Fruit fly (Drosophila melanogaster) whole organism, adult: ENCODE results near the gene Mcm10.

Source experiments
- CG11617 ChIP-seq: fragments of 200-800 bp; sonication (Bioruptor generic); optimal IDR thresholded peaks from 2 replicates; lab custom pipeline; 2017; ENCODE audit warnings: mild to moderate bottlenecking, missing biosample characterization, missing genetic modification reagents, missing genetic modification characterization
- CG12768 ChIP-seq: fragments of 200-800 bp; sonication (Bioruptor generic); optimal IDR thresholded peaks from 2 replicates; lab custom pipeline; 2017; ENCODE audit warnings: missing biosample characterization, missing genetic modification characterization, mild to moderate bottlenecking, moderate library complexity, missing genetic modification reagents
- CG14711 ChIP-seq: fragments of 200-800 bp; sonication (Bioruptor generic); optimal IDR thresholded peaks from 2 replicates; lab custom pipeline; 2018; ENCODE audit warnings: missing biosample characterization, mild to moderate bottlenecking, missing genetic modification characterization, moderate library complexity
- CG1620 ChIP-seq: fragments of 200-800 bp; sonication (Bioruptor generic); optimal IDR thresholded peaks from 2 replicates; lab custom pipeline; 2016; ENCODE audit warnings: missing biosample characterization, missing genetic modification characterization
- CG33017 ChIP-seq: fragments of 200-800 bp; sonication (Bioruptor generic); optimal IDR thresholded peaks from 2 replicates; lab custom pipeline; 2018; ENCODE audit warnings: missing biosample characterization, mild to moderate bottlenecking, missing genetic modification characterization, moderate library complexity
- CG5204 ChIP-seq: fragments of 200-800 bp; sonication (Bioruptor generic); optimal IDR thresholded peaks from 2 replicates; lab custom pipeline; 2016; ENCODE audit warnings: missing biosample characterization, missing genetic modification characterization
- CG7045 ChIP-seq: fragments of 200-800 bp; sonication (Bioruptor generic); optimal IDR thresholded peaks from 2 replicates; lab custom pipeline; 2017; ENCODE audit warnings: missing biosample characterization, mild to moderate bottlenecking, missing genetic modification characterization
- CG7101 ChIP-seq: fragments of 200-800 bp; sonication (Bioruptor generic); optimal IDR thresholded peaks from 2 replicates; lab custom pipeline; 2018; ENCODE audit warnings: missing biosample characterization, mild to moderate bottlenecking, missing genetic modification characterization, moderate library complexity
- Clk ChIP-seq: fragments of 200-800 bp; sonication (Bioruptor generic); optimal IDR thresholded peaks from 2 replicates; lab custom pipeline; 2017; ENCODE audit warnings: missing biosample characterization, missing genetic modification characterization
- Crg-1 ChIP-seq: fragments of 200-800 bp; sonication (Bioruptor generic); optimal IDR thresholded peaks from 2 replicates; lab custom pipeline; 2016; ENCODE audit warnings: missing biosample characterization, missing genetic modification characterization
- Hr96 ChIP-seq: fragments of 200-800 bp; sonication (Bioruptor generic); optimal IDR thresholded peaks from 2 replicates; lab custom pipeline; 2016; ENCODE audit warnings: missing biosample characterization, missing genetic modification characterization
- Mnt ChIP-seq: fragments of 200-800 bp; sonication (Bioruptor generic); optimal IDR thresholded peaks from 2 replicates; lab custom pipeline; 2016; ENCODE audit warnings: missing biosample characterization, mild to moderate bottlenecking, missing genetic modification characterization
- bab1 ChIP-seq: fragments of 200-800 bp; sonication (Bioruptor generic); optimal IDR thresholded peaks from 3 replicates; lab custom pipeline; 2019; ENCODE audit warnings: missing biosample characterization, mild to moderate bottlenecking, missing genetic modification characterization, moderate library complexity
- cic ChIP-seq: fragments of 200-800 bp; sonication (Bioruptor generic); optimal IDR thresholded peaks from 2 replicates; lab custom pipeline; 2017; ENCODE audit warnings: missing biosample characterization, mild to moderate bottlenecking, missing genetic modification characterization, moderate library complexity
- cnc ChIP-seq, 2 experiments: fragments of >200 bp; optimal IDR thresholded peaks; 2 replicates each; lab custom pipeline; 2017
- kay ChIP-seq: fragments of 200-800 bp; sonication (Bioruptor generic); peaks from one replicate; lab custom pipeline; 2016; ENCODE audit warnings: missing biosample characterization, missing genetic modification characterization, borderline replicate concordance
- ovo ChIP-seq: fragments of 200-800 bp; sonication (Bioruptor generic); optimal IDR thresholded peaks from 2 replicates; lab custom pipeline; 2016; ENCODE audit warnings: missing biosample characterization, missing genetic modification characterization
- pad ChIP-seq: fragments of 200-800 bp; sonication (Bioruptor generic); optimal IDR thresholded peaks from 3 replicates; lab custom pipeline; 2017; ENCODE audit warnings: missing biosample characterization, missing genetic modification characterization, mild to moderate bottlenecking, moderate library complexity, missing genetic modification reagents
- tj ChIP-seq: fragments of 200-800 bp; sonication (Bioruptor generic); optimal IDR thresholded peaks from 3 replicates; lab custom pipeline; 2017; ENCODE audit warnings: missing biosample characterization, mild to moderate bottlenecking, missing genetic modification characterization, moderate library complexity
- toe ChIP-seq: fragments of 200-800 bp; sonication (Bioruptor generic); optimal IDR thresholded peaks from 2 replicates; lab custom pipeline; 2016; ENCODE audit warnings: missing biosample characterization, missing genetic modification characterization

Mcm10 gene

DNA sequence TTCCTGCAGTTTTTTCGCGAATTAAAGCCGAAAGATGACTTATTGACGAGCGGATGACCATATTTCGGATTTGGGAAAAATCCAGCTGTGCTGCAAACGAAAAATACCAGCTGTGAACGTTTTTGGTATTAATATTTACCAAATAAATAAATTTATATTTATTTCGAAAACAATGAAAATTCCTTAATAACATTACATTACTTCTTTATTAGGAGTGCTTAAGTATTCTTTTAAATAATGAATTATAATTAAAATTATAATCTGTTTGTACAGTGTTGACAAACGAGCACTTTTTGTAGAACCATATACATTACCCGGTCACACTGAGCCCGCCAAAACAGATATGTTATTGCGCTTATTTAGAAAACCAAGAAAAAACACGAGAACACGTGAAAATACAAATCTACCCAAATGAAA, at the start of gene Mcm10, which contains the start of gene bur:
Gene Mcm10, plus strand, starts transcription at position 319 of the 417 bp plus-strand sequence.
Gene bur, minus strand, starts transcription at position 69 of the 417 bp plus-strand sequence.
- TF ChIP-seq CG14711 (peak; percentile 27), CG7101 (tag; lab: Kevin White, UChicago) (peak; percentile 42), pad (GFP tag; lab: Kevin White, UChicago) (peak; percentile 2), cnc (optimal IDR thresholded peaks at IDR 0.05; lab: Kevin White, UChicago) (no peak), CG5204 (GFP tag; lab: Kevin White, UChicago) (no peak), tj (GFP tag; lab: Kevin White, UChicago) (no peak)

DNA sequence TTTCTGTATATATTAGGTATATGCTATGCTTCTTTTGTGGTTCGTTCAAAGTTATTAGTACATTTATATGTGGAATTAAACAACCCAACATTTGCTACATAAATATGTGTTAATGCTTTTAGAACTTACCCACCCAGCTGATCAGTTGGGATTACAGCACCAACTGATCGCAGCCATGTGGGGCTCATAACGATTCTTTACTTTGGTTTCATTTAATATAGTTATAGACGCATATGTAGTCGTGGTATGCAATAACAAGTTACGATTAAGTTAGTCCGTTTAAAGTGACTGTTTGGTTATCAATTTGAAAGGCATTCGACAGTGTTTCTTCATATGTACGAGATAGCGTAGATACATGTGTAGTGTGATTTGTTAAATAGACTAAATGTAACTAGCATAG, 44.0 kb upstream of the Mcm10 start:
- TF ChIP-seq cic (no peak), cnc (optimal IDR thresholded peaks at IDR 0.05; lab: Kevin White, UChicago) (no peak), kay (GFP tag; lab: Kevin White, UChicago) (peak; percentile 91), Clk (GFP tag; lab: Kevin White, UChicago) (no peak), CG1620 (GFP tag; lab: Kevin White, UChicago) (no peak), tj (GFP tag; lab: Kevin White, UChicago) (no peak)

- TF ChIP-seq tj (GFP tag; lab: Kevin White, UChicago) (peak; percentile 96), CG33017 (tag; lab: Kevin White, UChicago) (no peak), CG5204 (GFP tag; lab: Kevin White, UChicago) (no peak), CG11617 (no peak), CG12768 (no peak), kay (GFP tag; lab: Kevin White, UChicago) (no peak), cic (peak; percentile 20), Mnt (GFP tag; lab: Kevin White, UChicago) (peak; percentile 58), CG7045 (no peak), toe (peak; percentile 43), CG7101 (tag; lab: Kevin White, UChicago) (peak; percentile 0), CG14711 (peak; percentile 28), ovo (no peak), CG1620 (GFP tag; lab: Kevin White, UChicago) (peak; percentile 71), Crg-1 (GFP tag; lab: Kevin White, UChicago) (peak; percentile 30), pad (GFP tag; lab: Kevin White, UChicago) (peak; percentile 31), bab1 (GFP tag; lab: Kevin White, UChicago) (peak; percentile 34)
Measured at dm6 chr2L:21141714-21142500, 37.8 kb upstream of the Mcm10 start, which contains the start of gene Dap160. Gene Dap160 (minus strand): TSS chr2L:21142347.

- no peak for TF ChIP-seq Clk (GFP tag; lab: Kevin White, UChicago)
- TF ChIP-seq Mnt (GFP tag; lab: Kevin White, UChicago), result no peak
- TF ChIP-seq pad (GFP tag; lab: Kevin White, UChicago), result no peak
- TF ChIP-seq tj (GFP tag; lab: Kevin White, UChicago), result peak; percentile 63
- peak; percentile 80 for TF ChIP-seq kay (GFP tag; lab: Kevin White, UChicago)
- TF ChIP-seq CG11617, result no peak
- no peak for TF ChIP-seq CG5204 (GFP tag; lab: Kevin White, UChicago)
- no peak for TF ChIP-seq CG12768
- TF ChIP-seq CG7045, result no peak
- TF ChIP-seq CG7101 (tag; lab: Kevin White, UChicago), result no peak
- TF ChIP-seq ovo, result no peak
Measured at dm6 chr2L:21142501-21142849, 37.3 kb upstream of the Mcm10 start.

DNA sequence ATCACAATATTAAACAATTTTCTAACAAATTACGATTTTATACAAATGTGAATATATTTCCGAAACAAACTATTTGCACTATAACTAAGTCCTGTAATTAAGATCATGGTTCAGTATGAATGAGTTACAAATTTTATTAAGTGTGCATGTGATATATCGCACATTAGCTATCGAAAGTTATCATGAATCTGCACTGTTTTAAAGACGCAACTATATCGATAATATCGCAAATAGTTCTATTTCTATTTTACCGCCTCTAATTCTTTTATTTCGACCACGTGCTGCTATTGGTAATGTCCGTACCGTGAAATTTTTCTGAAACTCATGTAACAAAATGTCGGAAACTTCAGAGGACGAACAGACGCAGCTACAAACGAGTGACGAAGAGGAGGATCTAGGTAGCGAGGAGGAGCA, 36.8 kb upstream of the Mcm10 start, which contains the start of gene pths:
Gene pths, plus strand, starts transcription at position 258 of the 414 bp plus-strand sequence.
- TF ChIP-seq kay (GFP tag; lab: Kevin White, UChicago) (no peak), CG14711 (peak; percentile 27), cic (no peak), CG12768 (no peak), cnc (optimal IDR thresholded peaks at IDR 0.05; lab: Kevin White, UChicago) (no peak), Crg-1 (GFP tag; lab: Kevin White, UChicago) (no peak), toe (peak; percentile 72), ovo (no peak), CG5204 (GFP tag; lab: Kevin White, UChicago) (no peak), CG33017 (tag; lab: Kevin White, UChicago) (no peak), CG1620 (GFP tag; lab: Kevin White, UChicago) (peak; percentile 27), Mnt (GFP tag; lab: Kevin White, UChicago) (peak; percentile 98), CG11617 (no peak), CG7101 (tag; lab: Kevin White, UChicago) (no peak)

DNA sequence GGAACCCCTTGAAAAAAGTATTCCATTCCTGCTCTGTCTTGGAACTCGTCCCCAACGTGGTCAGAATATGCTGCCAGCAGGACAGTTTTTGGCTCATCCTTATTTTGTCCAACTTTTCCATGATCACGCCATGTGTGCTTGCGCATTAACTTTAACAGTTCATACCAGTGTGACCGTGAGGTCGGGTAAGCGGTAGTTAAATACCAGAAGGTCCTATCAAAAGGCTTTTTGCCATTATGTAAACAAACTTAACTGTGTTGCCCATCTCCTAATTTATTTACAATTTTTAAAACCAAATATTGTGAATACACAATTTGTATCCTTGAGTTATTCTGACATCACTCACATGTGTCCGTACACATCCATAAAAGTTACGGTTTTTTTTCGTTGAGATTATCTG, 31.5 kb upstream of the Mcm10 start, which contains the start of gene del:
Gene del, minus strand, starts transcription at position 305 of the 400 bp plus-strand sequence.
- no peak for TF ChIP-seq CG12768
- TF ChIP-seq cic, result no peak
- TF ChIP-seq cnc (optimal IDR thresholded peaks at IDR 0.05; lab: Kevin White, UChicago), result no peak
- no peak for TF ChIP-seq Clk (GFP tag; lab: Kevin White, UChicago)
- no peak for TF ChIP-seq kay (GFP tag; lab: Kevin White, UChicago)
- TF ChIP-seq ovo, result no peak
- no peak for TF ChIP-seq Crg-1 (GFP tag; lab: Kevin White, UChicago)
- no peak for TF ChIP-seq CG7045
- TF ChIP-seq Hr96 (GFP tag; lab: Kevin White, UChicago), result no peak
- no peak for TF ChIP-seq CG11617
- TF ChIP-seq CG1620 (GFP tag; lab: Kevin White, UChicago), result no peak
- TF ChIP-seq CG7101 (tag; lab: Kevin White, UChicago), result no peak
- no peak for TF ChIP-seq Mnt (GFP tag; lab: Kevin White, UChicago)
- TF ChIP-seq CG5204 (GFP tag; lab: Kevin White, UChicago), result no peak
- no peak for TF ChIP-seq CG14711
- TF ChIP-seq toe, result no peak
- no peak for TF ChIP-seq pad (GFP tag; lab: Kevin White, UChicago)
- no peak for TF ChIP-seq CG33017 (tag; lab: Kevin White, UChicago)
- TF ChIP-seq tj (GFP tag; lab: Kevin White, UChicago), result no peak
- no peak for TF ChIP-seq bab1 (GFP tag; lab: Kevin White, UChicago)
